Worm (Caenorhabditis elegans) whole organism, dauer: ENCODE data around the gene K09B11.4.
"Not testable (repeated sequence)": the region's sequence is repeated elsewhere in the genome, so short reads cannot be mapped to it uniquely, and the experiment has no call there.

Experiments
- unc-62 ChIP-seq: sonication (generic microtip); optimal IDR thresholded peaks from 2 replicates; lab custom pipeline; 2017; ENCODE audit warnings: missing biosample characterization, missing genetic modification reagents, missing genetic modification characterization

The K09B11.4 gene

ce11 chrIV:13412845-13413383 is 16.4 kb upstream of the K09B11.4 start, which contains the start of gene gcl-1:
Gene gcl-1, minus strand, starts transcription at chrIV:13412895.
- no peak for TF ChIP-seq unc-62 (GFP tag; lab: Kevin White, UChicago)

- no peak for TF ChIP-seq unc-62 (GFP tag; lab: Kevin White, UChicago)
Measured at ce11 chrIV:13415739-13416271, 13.5 kb upstream of the K09B11.4 start, which contains the start of the genes pik-1 and aptf-2. Gene pik-1, plus strand, starts transcription at chrIV:13416041. Gene aptf-2, minus strand, starts transcription at chrIV:13416051.

ce11 chrIV:13422200-13422599 is 7.1 kb upstream of the K09B11.4 start, which contains the start of gene nol-9:
Gene nol-9, plus strand, starts transcription at chrIV:13422500.
- no peak for TF ChIP-seq unc-62 (GFP tag; lab: Kevin White, UChicago)

- not testable (repeated sequence) for TF ChIP-seq unc-62 (GFP tag; lab: Kevin White, UChicago)
Measured at ce11 chrIV:13433904-13434303, 4.6 kb downstream of the K09B11.4 start, which contains the start of gene K09B11.5. Gene K09B11.5, minus strand, starts transcription at chrIV:13434004.

ce11 chrIV:13445275-13445674 is 15.9 kb downstream of the K09B11.4 start, which contains the start of gene mam-3:
Gene mam-3, minus strand, starts transcription at chrIV:13445375.
- TF ChIP-seq unc-62 (GFP tag; lab: Kevin White, UChicago), result no peak

- TF ChIP-seq unc-62 (GFP tag; lab: Kevin White, UChicago), result no peak
Measured at ce11 chrIV:13450740-13451139, 21.4 kb downstream of the K09B11.4 start.

- no peak for TF ChIP-seq unc-62 (GFP tag; lab: Kevin White, UChicago)
Measured at ce11 chrIV:13453509-13453908, 24.2 kb downstream of the K09B11.4 start.

ce11 chrIV:13454698-13455097 is 25.4 kb downstream of the K09B11.4 start, which contains the start of gene uso-1:
Gene uso-1, minus strand, starts transcription at chrIV:13454798.
- TF ChIP-seq unc-62 (GFP tag; lab: Kevin White, UChicago), result no peak

ce11 chrIV:13455200-13455599 is 25.9 kb downstream of the K09B11.4 start, which contains the start of gene Y38H8A.7:
Gene Y38H8A.7, plus strand, starts transcription at chrIV:13455500.
- not testable (repeated sequence) for TF ChIP-seq unc-62 (GFP tag; lab: Kevin White, UChicago)

- no peak for TF ChIP-seq unc-62 (GFP tag; lab: Kevin White, UChicago)
Measured at ce11 chrIV:13456893-13457292, 27.6 kb downstream of the K09B11.4 start.

- TF ChIP-seq unc-62 (GFP tag; lab: Kevin White, UChicago), result no peak
Measured at ce11 chrIV:13458237-13458636, 28.9 kb downstream of the K09B11.4 start.

- TF ChIP-seq unc-62 (GFP tag; lab: Kevin White, UChicago), result no peak
Measured at ce11 chrIV:13460876-13461275, 31.5 kb downstream of the K09B11.4 start, which contains the start of gene Y38H8A.12. Gene Y38H8A.12, minus strand, starts transcription at chrIV:13460976.

ce11 chrIV:13465797-13466196 is 36.5 kb downstream of the K09B11.4 start, which contains the start of gene fezf-1:
Gene fezf-1, plus strand, starts transcription at chrIV:13466097.
- no peak for TF ChIP-seq unc-62 (GFP tag; lab: Kevin White, UChicago)

- TF ChIP-seq unc-62 (GFP tag; lab: Kevin White, UChicago), result no peak
Measured at ce11 chrIV:13472011-13472410, 42.7 kb downstream of the K09B11.4 start, which contains the start of the genes ttbk-8.1 and Y38H8A.4. Gene ttbk-8.1, plus strand, starts transcription at chrIV:13472311. Gene Y38H8A.4, minus strand, starts transcription at chrIV:13472376.

ce11 chrIV:13474132-13474531 is 44.8 kb downstream of the K09B11.4 start, which contains the start of gene Y38H8A.2:
Gene Y38H8A.2, plus strand, starts transcription at chrIV:13474432.
- TF ChIP-seq unc-62 (GFP tag; lab: Kevin White, UChicago), result no peak
